Fruit fly (Drosophila melanogaster) whole organism, embryonic: ENCODE measurements around the gene Obp99c.
A peak's percentile ranks its signal among the peaks of the same experiment; 100 is the strongest.

Experiments
- BtbVII ChIP-seq: fragments of 200-800 bp; sonication (Bioruptor generic); optimal IDR thresholded peaks from 3 replicates; lab custom pipeline; 2017; ENCODE audit warnings: missing biosample characterization, mild to moderate bottlenecking, missing genetic modification characterization
- CG11456 ChIP-seq: fragments of 200-800 bp; sonication (Bioruptor generic); IDR thresholded peaks from 3 replicates; pipeline ENCODE4 v1.3.6; 2022; ENCODE audit warnings: missing biosample characterization, missing genetic modification characterization
- CG11723 ChIP-seq: fragments of 200-800 bp; sonication (Bioruptor generic); optimal IDR thresholded peaks from 2 replicates; lab custom pipeline; 2017; ENCODE audit warnings: missing biosample characterization, mild to moderate bottlenecking, missing genetic modification characterization
- CG14441 ChIP-seq: fragments of 200-800 bp; sonication (Bioruptor generic); IDR thresholded peaks from 2 replicates; pipeline ENCODE4 v1.3.6; 2022; ENCODE audit warnings: missing biosample characterization, missing genetic modification characterization
- CG15514 ChIP-seq: fragments of 200-800 bp; sonication (Bioruptor generic); optimal IDR thresholded peaks from 3 replicates; lab custom pipeline; 2017; ENCODE audit warnings: missing biosample characterization, missing genetic modification characterization, mild to moderate bottlenecking, moderate library complexity, missing genetic modification reagents
- CG1647 ChIP-seq: fragments of 200-800 bp; sonication (Bioruptor generic); optimal IDR thresholded peaks from 3 replicates; lab custom pipeline; 2016; ENCODE audit warnings: missing biosample characterization, missing genetic modification characterization
- CG17802 ChIP-seq: fragments of 200-800 bp; sonication (Bioruptor generic); optimal IDR thresholded peaks from 2 replicates; lab custom pipeline; 2018; ENCODE audit warnings: missing biosample characterization, mild to moderate bottlenecking, missing genetic modification characterization, moderate library complexity
- CG18011 ChIP-seq: fragments of 200-800 bp; sonication (Bioruptor generic); optimal IDR thresholded peaks from 2 replicates; lab custom pipeline; 2017; ENCODE audit warnings: missing biosample characterization, missing genetic modification characterization, mild to moderate bottlenecking, moderate library complexity, missing genotype
- CG18476 ChIP-seq: fragments of 200-800 bp; sonication (Bioruptor generic); optimal IDR thresholded peaks from 2 replicates; lab custom pipeline; 2016; ENCODE audit warnings: missing biosample characterization, mild to moderate bottlenecking, missing genetic modification characterization
- CG2712 ChIP-seq: fragments of 200-800 bp; optimal IDR thresholded peaks from 3 replicates; lab custom pipeline; 2019; ENCODE audit warnings: missing biosample characterization, mild to moderate bottlenecking, missing genetic modification characterization, moderate library complexity
- CG42726 ChIP-seq: fragments of 200-800 bp; sonication (Bioruptor generic); IDR thresholded peaks from 2 replicates; pipeline ENCODE4 v1.3.6; 2022; ENCODE audit warnings: missing biosample characterization, missing genetic modification characterization; ENCODE audit not compliant: partially characterized antibody
- CG7372 ChIP-seq: fragments of 200-800 bp; sonication (Bioruptor generic); IDR thresholded peaks from 2 replicates; pipeline ENCODE4 v1.3.6; 2022; ENCODE audit warnings: missing biosample characterization, missing genetic modification characterization
- CG7556 ChIP-seq: fragments of 200-800 bp; sonication (Bioruptor generic); optimal IDR thresholded peaks from 2 replicates; lab custom pipeline; 2017; ENCODE audit warnings: missing biosample characterization, mild to moderate bottlenecking, missing genetic modification characterization
- CG7786 ChIP-seq: fragments of 200-800 bp; sonication (Bioruptor generic); optimal IDR thresholded peaks from 2 replicates; lab custom pipeline; 2016; ENCODE audit warnings: missing biosample characterization, missing genetic modification characterization
- CG7928 ChIP-seq: fragments of 200-800 bp; sonication (Bioruptor generic); optimal IDR thresholded peaks from 2 replicates; lab custom pipeline; 2017; ENCODE audit warnings: missing biosample characterization, mild to moderate bottlenecking, missing genetic modification characterization
- CG8359 ChIP-seq: fragments of 200-800 bp; sonication (Bioruptor generic); optimal IDR thresholded peaks from 2 replicates; lab custom pipeline; 2017; ENCODE audit warnings: missing biosample characterization, mild to moderate bottlenecking, missing genetic modification characterization, borderline replicate concordance
- CG9215 ChIP-seq: fragments of 200-800 bp; sonication (Bioruptor generic); IDR thresholded peaks from 2 replicates; pipeline ENCODE4 v1.3.6; 2022; ENCODE audit warnings: missing biosample characterization, missing genetic modification characterization
- CG9437 ChIP-seq: fragments of 200-800 bp; sonication (Bioruptor generic); optimal IDR thresholded peaks from 2 replicates; lab custom pipeline; 2018; ENCODE audit warnings: missing biosample characterization, mild to moderate bottlenecking, missing genetic modification characterization
- ERR ChIP-seq: fragments of 200-800 bp; sonication (Bioruptor generic); optimal IDR thresholded peaks from 2 replicates; lab custom pipeline; 2016; ENCODE audit warnings: missing biosample characterization, missing genetic modification characterization
- Eip74EF ChIP-seq, 2 experiments: fragments of 200-800 bp in 1 of 2; fragments of >200 bp in 1 of 2; sonication (Bioruptor generic) in 1 of 2; optimal IDR thresholded peaks; 2 replicates each; lab custom pipeline; 2017 to 2019; ENCODE audit warnings: missing biosample characterization in 2 of 2, missing genetic modification characterization in 2 of 2, mild to moderate bottlenecking in 1 of 2, moderate library complexity in 1 of 2
- Fer2 ChIP-seq: fragments of 200-800 bp; sonication (Bioruptor generic); optimal IDR thresholded peaks from 2 replicates; lab custom pipeline; 2018; ENCODE audit warnings: missing biosample characterization, mild to moderate bottlenecking, missing genetic modification characterization, moderate library complexity
- Nf-YB ChIP-seq: fragments of 200-800 bp; sonication (Bioruptor generic); optimal IDR thresholded peaks from 3 replicates; lab custom pipeline; 2019; ENCODE audit warnings: missing biosample characterization, mild to moderate bottlenecking, missing genetic modification characterization, moderate library complexity
- PHDP ChIP-seq: fragments of 200-800 bp; sonication (Bioruptor generic); optimal IDR thresholded peaks from 3 replicates; lab custom pipeline; 2018; ENCODE audit warnings: missing biosample characterization, mild to moderate bottlenecking, missing genetic modification characterization, moderate library complexity
- Rfx ChIP-seq: fragments of 200-800 bp; sonication (Bioruptor generic); IDR thresholded peaks from 2 replicates; pipeline ENCODE4 v1.3.6; 2022; ENCODE audit warnings: missing biosample characterization, missing genetic modification characterization
- Spps ChIP-seq: fragments of 200-800 bp; sonication (Bioruptor generic); optimal IDR thresholded peaks from 2 replicates; lab custom pipeline; 2018; ENCODE audit warnings: missing biosample characterization, mild to moderate bottlenecking, missing genetic modification characterization
- Ssrp ChIP-seq: fragments of 200-800 bp; sonication (Bioruptor generic); optimal IDR thresholded peaks from 2 replicates; lab custom pipeline; 2018; ENCODE audit warnings: missing biosample characterization, mild to moderate bottlenecking, missing genetic modification characterization, moderate library complexity
- Stat92E ChIP-seq, 3 experiments: fragments of >200 bp in 2 of 3; fragments of 200-800 bp in 1 of 3; sonication (Bioruptor generic) in 1 of 3; optimal IDR thresholded peaks; 2 replicates each; lab custom pipeline; 2017 to 2019; ENCODE audit warnings: missing biosample characterization in 3 of 3, missing genetic modification characterization in 3 of 3, mild to moderate bottlenecking in 1 of 3, moderate library complexity in 1 of 3
- TFAM ChIP-seq: fragments of 200-800 bp; sonication (Bioruptor generic); optimal IDR thresholded peaks from 2 replicates; lab custom pipeline; 2017; ENCODE audit warnings: missing biosample characterization, missing genetic modification characterization, inconsistent platforms
- YL-1 ChIP-seq: fragments of 200-800 bp; sonication (Bioruptor generic); optimal IDR thresholded peaks from 3 replicates; lab custom pipeline; 2017; ENCODE audit warnings: missing biosample characterization, mild to moderate bottlenecking, missing genetic modification characterization
- amos ChIP-seq: fragments of 200-800 bp; sonication (Bioruptor generic); IDR thresholded peaks from 2 replicates; pipeline ENCODE4 v1.3.6; 2022; ENCODE audit warnings: missing biosample characterization, missing genetic modification characterization; ENCODE audit not compliant: partially characterized antibody
- chif ChIP-seq, 2 experiments: fragments of 200-800 bp; sonication (Bioruptor generic); optimal IDR thresholded peaks; 3 replicates each; lab custom pipeline; 2016; ENCODE audit warnings: missing biosample characterization in 2 of 2, missing genetic modification characterization in 2 of 2
- crp ChIP-seq, 2 experiments: fragments of 200-800 bp; sonication (Bioruptor generic); optimal IDR thresholded peaks; 2 replicates in 1 of 2; 3 replicates in 1 of 2; lab custom pipeline; 2017; ENCODE audit warnings: missing biosample characterization in 2 of 2, missing genetic modification characterization in 2 of 2, mild to moderate bottlenecking in 1 of 2, moderate library complexity in 1 of 2
- dimm ChIP-seq: fragments of 200-800 bp; sonication (Bioruptor generic); IDR thresholded peaks from 2 replicates; pipeline ENCODE4 v1.3.6; 2022; ENCODE audit warnings: missing biosample characterization, missing genetic modification characterization
- dmrt11E ChIP-seq: fragments of 200-800 bp; sonication (Bioruptor generic); optimal IDR thresholded peaks from 3 replicates; lab custom pipeline; 2018; ENCODE audit warnings: missing biosample characterization, mild to moderate bottlenecking, missing genetic modification characterization, moderate library complexity
- dpn ChIP-seq, 2 experiments: fragments of 200-800 bp; sonication (Bioruptor generic); optimal IDR thresholded peaks; 3 replicates each; lab custom pipeline; 2016; ENCODE audit warnings: missing biosample characterization in 2 of 2, missing genetic modification characterization in 2 of 2
- ems ChIP-seq: fragments of 200-800 bp; sonication (Bioruptor generic); optimal IDR thresholded peaks from 3 replicates; lab custom pipeline; 2016; ENCODE audit warnings: missing biosample characterization, missing genetic modification characterization
- esg ChIP-seq: fragments of 200-800 bp; sonication (Bioruptor generic); conservative IDR thresholded peaks from 2 replicates; pipeline ENCODE4 v1.3.6; 2022; ENCODE audit warnings: missing biosample characterization, missing genetic modification characterization
- gcm2 ChIP-seq: fragments of 200-800 bp; sonication (Bioruptor generic); optimal IDR thresholded peaks from 2 replicates; lab custom pipeline; 2016; ENCODE audit warnings: missing biosample characterization, missing genetic modification characterization
- ind ChIP-seq: fragments of 200-800 bp; sonication (Bioruptor generic); optimal IDR thresholded peaks from 3 replicates; lab custom pipeline; 2016; ENCODE audit warnings: missing biosample characterization, missing genetic modification characterization
- insv ChIP-seq, 2 experiments: fragments of 200-800 bp; sonication (Bioruptor generic); optimal IDR thresholded peaks; 3 replicates each; lab custom pipeline; 2016 to 2018; ENCODE audit warnings: missing biosample characterization in 2 of 2, missing genetic modification characterization in 2 of 2
- jumu ChIP-seq: fragments of 200-800 bp; sonication (Bioruptor generic); optimal IDR thresholded peaks from 3 replicates; lab custom pipeline; 2016; ENCODE audit warnings: missing biosample characterization, missing genetic modification characterization
- maf-S ChIP-seq: fragments of 200-800 bp; sonication (Bioruptor generic); optimal IDR thresholded peaks from 2 replicates; lab custom pipeline; 2016; ENCODE audit warnings: missing biosample characterization, missing genetic modification characterization
- p53 ChIP-seq: fragments of 200-800 bp; sonication (Bioruptor generic); optimal IDR thresholded peaks from 2 replicates; lab custom pipeline; 2016; ENCODE audit warnings: missing biosample characterization, missing genetic modification characterization
- pzg ChIP-seq: fragments of 200-800 bp; sonication (Bioruptor generic); optimal IDR thresholded peaks from 3 replicates; lab custom pipeline; 2018; ENCODE audit warnings: missing biosample characterization, mild to moderate bottlenecking, missing genetic modification characterization, moderate library complexity
- rib ChIP-seq: fragments of 200-800 bp; sonication (Bioruptor generic); IDR thresholded peaks from 2 replicates; pipeline ENCODE4 v1.3.6; 2022; ENCODE audit warnings: missing biosample characterization, missing genetic modification characterization
- sima ChIP-seq: fragments of 200-800 bp; sonication (Bioruptor generic); optimal IDR thresholded peaks from 2 replicates; lab custom pipeline; 2016; ENCODE audit warnings: missing biosample characterization, missing genetic modification characterization
- tin ChIP-seq: fragments of 200-800 bp; sonication (Bioruptor generic); optimal IDR thresholded peaks from 3 replicates; lab custom pipeline; 2016; ENCODE audit warnings: missing biosample characterization, missing genetic modification characterization
- tup ChIP-seq: fragments of 200-800 bp; sonication (Bioruptor generic); optimal IDR thresholded peaks from 2 replicates; lab custom pipeline; 2016; ENCODE audit warnings: missing biosample characterization, mild to moderate bottlenecking, missing genetic modification characterization, moderate library complexity
- wek ChIP-seq: fragments of 200-800 bp; sonication (Bioruptor generic); optimal IDR thresholded peaks from 3 replicates; lab custom pipeline; 2018; ENCODE audit warnings: missing biosample characterization, mild to moderate bottlenecking, missing genetic modification characterization, moderate library complexity

Gene Obp99c

dm6 chr3R:29725577-29726240 lies 36.6 kb upstream of the Obp99c start, which contains the start of gene Kul (continued):
- TF ChIP-seq pzg (GFP tag; lab: Kevin White, UChicago): peak; percentile 82
- peak; percentile 67 for TF ChIP-seq Rfx (GFP tag; lab: Robert Waterston, UW)
- TF ChIP-seq CG7786 (GFP tag; lab: Kevin White, UChicago): no peak
- TF ChIP-seq sima: no peak
- no peak for TF ChIP-seq Spps (tag; lab: Kevin White, UChicago)
- TF ChIP-seq BtbVII (GFP tag; lab: Kevin White, UChicago): no peak
- TF ChIP-seq Stat92E (GFP tag; optimal IDR thresholded peaks at IDR 0.05; lab: Kevin White, UChicago): no peak
- no peak for TF ChIP-seq CG14441 (GFP tag; lab: Robert Waterston, UW)
- peak; percentile 2 for TF ChIP-seq CG7928 (GFP tag; lab: Kevin White, UChicago)
- TF ChIP-seq Fer2: no peak
- TF ChIP-seq CG8359: no peak
- TF ChIP-seq CG17802 (tag; lab: Kevin White, UChicago): no peak
- TF ChIP-seq CG11456: 0 out of 3 replicates have a peak, but pooled peaks have one; percentile 51
- no peak for TF ChIP-seq crp (GFP tag; optimal IDR thresholded peaks at IDR 0.05; lab: Kevin White, UChicago)
- TF ChIP-seq Eip74EF (GFP tag; optimal IDR thresholded peaks at IDR 0.05; lab: Kevin White, UChicago): no peak
- TF ChIP-seq gcm2: peak; percentile 9
- peak in 1 of 2 experiments; percentile 14 for TF ChIP-seq insv (GFP tag; optimal IDR thresholded peaks at IDR 0.05; lab: Kevin White, UChicago)
- TF ChIP-seq ems (GFP tag; lab: Kevin White, UChicago): no peak
- TF ChIP-seq CG18011 (GFP tag; lab: Kevin White, UChicago): no peak
- TF ChIP-seq Ssrp (tag; lab: Kevin White, UChicago): no peak
- TF ChIP-seq CG9437 (GFP tag; lab: Kevin White, UChicago): no peak
- TF ChIP-seq wek (GFP tag; lab: Kevin White, UChicago): no peak
- no peak for TF ChIP-seq esg (GFP tag; lab: Robert Waterston, UW)
- TF ChIP-seq CG7556: no peak
- TF ChIP-seq CG18476 (GFP tag; lab: Kevin White, UChicago): no peak
- TF ChIP-seq ERR (GFP tag; lab: Kevin White, UChicago): no peak
- no peak for TF ChIP-seq CG7372
- TF ChIP-seq CG15514 (GFP tag; lab: Kevin White, UChicago): peak; percentile 45
- no peak; the same call in 1 of the 2 replicates for TF ChIP-seq CG9215
- TF ChIP-seq dimm (GFP tag; lab: Robert Waterston, UW): no peak
- TF ChIP-seq dpn (GFP tag; optimal IDR thresholded peaks at IDR 0.05; lab: Kevin White, UChicago): peak; percentile 5 to 41
- TF ChIP-seq p53 (GFP tag; lab: Kevin White, UChicago): no peak
- TF ChIP-seq jumu: peak; percentile 56
- no peak for TF ChIP-seq CG11723 (GFP tag; lab: Kevin White, UChicago)
- 0 out of 2 replicates have a peak, but pooled peaks have one; percentile 36 for TF ChIP-seq amos (GFP tag; lab: Robert Waterston, UW)
- no peak for TF ChIP-seq Nf-YB (GFP tag; lab: Kevin White, UChicago)
- no peak for TF ChIP-seq rib
- TF ChIP-seq tin (GFP tag; lab: Kevin White, UChicago): no peak
- TF ChIP-seq CG2712 (tag; lab: Kevin White, UChicago): no peak
- TF ChIP-seq ind (GFP tag; lab: Kevin White, UChicago): no peak
- no peak for TF ChIP-seq tup (GFP tag; lab: Kevin White, UChicago)
- TF ChIP-seq TFAM (GFP tag; lab: Kevin White, UChicago): no peak
- no peak for TF ChIP-seq YL-1 (GFP tag; lab: Kevin White, UChicago)
- TF ChIP-seq maf-S (GFP tag; lab: Kevin White, UChicago): no peak
- no peak for TF ChIP-seq CG1647
- TF ChIP-seq PHDP (tag; lab: Kevin White, UChicago): no peak
- TF ChIP-seq chif (GFP tag; optimal IDR thresholded peaks at IDR 0.05; lab: Kevin White, UChicago): no peak
- no peak for TF ChIP-seq dmrt11E
- TF ChIP-seq CG42726 (GFP tag; lab: Robert Waterston, UW): no peak
